Fruit fly (Drosophila melanogaster) S2 (cell line): ENCODE data around the gene Jasper.

ENCODE experiments used
- CG8478 ChIP-seq: fragments of >200 bp; optimal IDR thresholded peaks from 2 replicates; lab custom pipeline; 2018
- CTCF ChIP-seq, 2 experiments: fragments of >200 bp; optimal IDR thresholded peaks; 2 replicates each; lab custom pipeline; 2018

DNA sequence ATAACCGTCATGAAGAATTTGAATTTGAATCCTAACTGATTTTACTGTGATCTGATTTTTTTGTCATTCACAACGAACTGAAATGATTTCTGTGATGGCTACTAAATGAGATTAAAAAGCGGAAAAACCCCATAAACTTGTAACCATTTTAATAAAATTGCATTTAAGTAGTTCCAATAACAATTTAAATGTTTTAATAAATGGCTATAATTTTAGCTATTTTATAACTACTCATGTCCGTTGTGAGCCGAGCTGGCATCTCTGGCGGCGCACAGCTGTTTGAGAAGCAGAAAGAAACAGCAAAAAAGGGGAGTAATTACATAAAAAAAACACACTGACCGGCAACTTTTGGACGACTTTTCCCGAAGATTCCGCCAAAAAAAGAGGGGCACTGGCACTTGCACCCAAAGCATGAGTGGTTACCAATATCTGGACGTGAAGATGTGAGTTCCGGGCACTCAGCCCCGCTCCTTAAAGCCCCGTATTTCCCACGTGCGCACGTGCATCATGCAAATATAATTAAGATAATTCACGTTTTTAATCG is 4.3 kb downstream of the Jasper start, which contains the start of the genes CG7950 and Rpp14a:
- TF ChIP-seq CTCF (optimal IDR thresholded peaks at IDR 0.05; lab: Kevin White, UChicago) (no peak), CG8478 (lab: Kevin White, UChicago) (no peak)
